Worm (Caenorhabditis elegans) whole organism, L4 larva: ENCODE measurements around the gene str-45.

Experiments
- D1046.2 ChIP-seq: fragments of 200-800 bp; sonication (Bioruptor generic); IDR thresholded peaks from 2 replicates; pipeline ENCODE4 v1.3.6; 2022; ENCODE audit warnings: missing genetic modification characterization, missing compliant biosample characterization
- F10B5.3 ChIP-seq: sonication (generic microtip); optimal IDR thresholded peaks from 2 replicates; lab custom pipeline; 2016; ENCODE audit warnings: mild to moderate bottlenecking, missing genetic modification characterization, missing compliant biosample characterization
- F49E8.2 ChIP-seq: sonication (generic microtip); optimal IDR thresholded peaks from 2 replicates; lab custom pipeline; 2016; ENCODE audit warnings: missing compliant biosample characterization, mild to moderate bottlenecking, missing genetic modification characterization, borderline replicate concordance
- T20F7.1 ChIP-seq: fragments of 200-800 bp; sonication (Bioruptor generic); optimal IDR thresholded peaks from 2 replicates; lab custom pipeline; 2018; ENCODE audit warnings: mild to moderate bottlenecking, missing genetic modification characterization, missing compliant biosample characterization
- T26A8.4 ChIP-seq: fragments of 200-800 bp; sonication (Bioruptor generic); IDR thresholded peaks from 2 replicates; pipeline ENCODE4 v1.3.6; 2022; ENCODE audit warnings: missing genetic modification characterization, missing compliant biosample characterization
- Y105C5A.15 ChIP-seq: fragments of 200-800 bp; sonication (Bioruptor generic); IDR thresholded peaks from 2 replicates; pipeline ENCODE4 v1.3.6; 2022; ENCODE audit warnings: missing genetic modification characterization, missing compliant biosample characterization
- Y48G9A.11 ChIP-seq: fragments of 200-800 bp; sonication (Bioruptor generic); IDR thresholded peaks from 2 replicates; pipeline ENCODE4 v1.3.6; 2022; ENCODE audit warnings: missing genetic modification reagents, missing genetic modification characterization, missing compliant biosample characterization
- Y5F2A.4 ChIP-seq: fragments of 200-800 bp; sonication (Bioruptor generic); optimal IDR thresholded peaks from 2 replicates; lab custom pipeline; 2018; ENCODE audit warnings: mild to moderate bottlenecking, missing genetic modification characterization, missing compliant biosample characterization
- ZK546.5 ChIP-seq, 2 experiments: sonication (generic microtip); optimal IDR thresholded peaks; 2 replicates each; lab custom pipeline; 2017; ENCODE audit warnings: missing biosample characterization in 2 of 2, missing genetic modification characterization in 2 of 2
- aha-1 ChIP-seq: fragments of 150-350 bp; peaks from one replicate; lab custom pipeline; 2014; ENCODE audit warnings: missing biosample characterization, missing genetic modification characterization
- aly-2 ChIP-seq: sonication (generic microtip); optimal IDR thresholded peaks from 2 replicates; lab custom pipeline; 2018; ENCODE audit warnings: missing biosample characterization, missing genetic modification characterization
- ama-1 ChIP-seq: fragments of 150-350 bp; optimal IDR thresholded peaks from 2 replicates; lab custom pipeline; 2014; ENCODE audit warnings: inconsistent platforms, mixed read lengths
- arid-1 ChIP-seq: fragments of 200-800 bp; sonication (Bioruptor generic); conservative IDR thresholded peaks from 2 replicates; pipeline ENCODE4 v1.3.6; 2022; ENCODE audit warnings: missing genetic modification reagents, missing genetic modification characterization, missing compliant biosample characterization
- ceh-44 ChIP-seq: fragments of 200-800 bp; sonication (Bioruptor generic); IDR thresholded peaks from 2 replicates; pipeline ENCODE4 v1.3.6; 2022; ENCODE audit warnings: missing genetic modification reagents, missing genetic modification characterization, missing compliant biosample characterization
- ceh-82 ChIP-seq: sonication (generic microtip); optimal IDR thresholded peaks from 2 replicates; lab custom pipeline; 2017; ENCODE audit warnings: missing biosample characterization, missing genetic modification characterization
- dmd-6 ChIP-seq: fragments of 200-800 bp; sonication (Bioruptor generic); IDR thresholded peaks from 2 replicates; pipeline ENCODE4 v1.3.6; 2022; ENCODE audit warnings: missing genetic modification reagents, missing genetic modification characterization, missing compliant biosample characterization
- dmd-8 ChIP-seq: fragments of 200-800 bp; sonication (Bioruptor generic); IDR thresholded peaks from 2 replicates; pipeline ENCODE4 v1.3.6; 2022; ENCODE audit warnings: missing genetic modification characterization, missing compliant biosample characterization
- dpl-1 ChIP-seq: fragments of 150-350 bp; optimal IDR thresholded peaks from 2 replicates; lab custom pipeline; 2014; ENCODE audit warnings: missing biosample characterization, missing genetic modification reagents, missing genetic modification characterization
- egl-43 ChIP-seq: fragments of 200-800 bp; sonication (Bioruptor generic); IDR thresholded peaks from 2 replicates; pipeline ENCODE4 v1.3.6; 2022; ENCODE audit warnings: missing genetic modification reagents, missing genetic modification characterization, missing compliant biosample characterization
- gei-8 ChIP-seq: fragments of 200-800 bp; sonication (Bioruptor generic); optimal IDR thresholded peaks from 2 replicates; lab custom pipeline; 2018; ENCODE audit warnings: mild to moderate bottlenecking, missing genetic modification characterization, missing compliant biosample characterization
- jun-1 ChIP-seq: fragments of 150-350 bp; optimal IDR thresholded peaks from 2 replicates; lab custom pipeline; 2014; ENCODE audit warnings: missing biosample characterization, missing genetic modification reagents, missing genetic modification characterization
- lim-7 ChIP-seq: fragments of 200-800 bp; sonication (Bioruptor generic); IDR thresholded peaks from 2 replicates; pipeline ENCODE4 v1.3.6; 2022; ENCODE audit warnings: missing genetic modification characterization, missing compliant biosample characterization
- lin-13 ChIP-seq: fragments of 150-350 bp; optimal IDR thresholded peaks from 2 replicates; lab custom pipeline; 2014; ENCODE audit warnings: missing biosample characterization, missing genetic modification reagents, missing genetic modification characterization
- lin-38 ChIP-seq: fragments of 200-800 bp; sonication (Bioruptor generic); IDR thresholded peaks from 2 replicates; pipeline ENCODE4 v1.3.6; 2022; ENCODE audit warnings: missing genetic modification reagents, missing genetic modification characterization, missing compliant biosample characterization
- lsy-2 ChIP-seq, 2 experiments: fragments of 150-350 bp in 1 of 2; sonication (generic microtip) in 1 of 2; optimal IDR thresholded peaks; 2 replicates each; lab custom pipeline; 2014 to 2017; ENCODE audit warnings: missing biosample characterization in 2 of 2, missing genetic modification characterization in 2 of 2
- madf-5 ChIP-seq, 2 experiments: fragments of 200-800 bp; sonication (Bioruptor generic); IDR thresholded peaks; 2 replicates each; pipeline ENCODE4 v1.3.6; 2022; ENCODE audit warnings: missing compliant biosample characterization in 2 of 2, missing genetic modification characterization in 2 of 2
- mdl-1 ChIP-seq, 2 experiments: fragments of 150-350 bp in 1 of 2; sonication (generic microtip) in 1 of 2; optimal IDR thresholded peaks; 2 replicates each; lab custom pipeline; 2014 to 2017; ENCODE audit warnings: missing biosample characterization in 2 of 2, missing genetic modification characterization in 2 of 2
- mdt-29 ChIP-seq: fragments of 200-800 bp; sonication (Bioruptor generic); IDR thresholded peaks from 2 replicates; pipeline ENCODE4 v1.3.6; 2022; ENCODE audit warnings: missing genetic modification reagents, missing genetic modification characterization, missing compliant biosample characterization
- mep-1 ChIP-seq: fragments of 150-350 bp; sonication (generic microtip); optimal IDR thresholded peaks from 3 replicates; lab custom pipeline; 2014; ENCODE audit warnings: missing biosample characterization, missing genetic modification characterization
- nhr-102 ChIP-seq: sonication (generic microtip); optimal IDR thresholded peaks from 2 replicates; lab custom pipeline; 2016; ENCODE audit warnings: mild to moderate bottlenecking, missing genetic modification characterization, moderate library complexity, missing compliant biosample characterization
- nhr-11 ChIP-seq: fragments of 150-350 bp; optimal IDR thresholded peaks from 2 replicates; lab custom pipeline; 2014; ENCODE audit warnings: missing biosample characterization, missing genetic modification characterization
- nhr-111 ChIP-seq: fragments of 200-800 bp; sonication (Bioruptor generic); optimal IDR thresholded peaks from 2 replicates; lab custom pipeline; 2018; ENCODE audit warnings: mild to moderate bottlenecking, missing genetic modification characterization, missing compliant biosample characterization
- nhr-25 ChIP-seq: sonication (generic microtip); optimal IDR thresholded peaks from 2 replicates; lab custom pipeline; 2017; ENCODE audit warnings: missing genetic modification characterization, mild to moderate bottlenecking, missing compliant biosample characterization, antibody characterized with exemption, moderate library complexity, borderline replicate concordance; ENCODE audit not compliant: insufficient read depth
- nhr-28 ChIP-seq: fragments of 150-350 bp; optimal IDR thresholded peaks from 2 replicates; lab custom pipeline; 2014; ENCODE audit warnings: missing biosample characterization, missing genetic modification characterization
- nhr-41 ChIP-seq: fragments of 200-800 bp; sonication (Bioruptor generic); IDR thresholded peaks from 2 replicates; pipeline ENCODE4 v1.3.6; 2022; ENCODE audit warnings: missing genetic modification reagents, missing genetic modification characterization, missing compliant biosample characterization
- nhr-6 ChIP-seq: fragments of 150-350 bp; optimal IDR thresholded peaks from 2 replicates; lab custom pipeline; 2014; ENCODE audit warnings: missing biosample characterization, missing genetic modification characterization
- php-3 ChIP-seq: fragments of 200-800 bp; sonication (Bioruptor generic); IDR thresholded peaks from 2 replicates; pipeline ENCODE4 v1.3.6; 2022; ENCODE audit warnings: missing genetic modification reagents, missing genetic modification characterization, missing compliant biosample characterization
- saeg-2 ChIP-seq: fragments of 200-800 bp; sonication (Bioruptor generic); IDR thresholded peaks from 2 replicates; pipeline ENCODE4 v1.3.6; 2022; ENCODE audit warnings: missing genetic modification reagents, missing genetic modification characterization, missing compliant biosample characterization
- sdz-12 ChIP-seq: fragments of 200-800 bp; sonication (Bioruptor generic); optimal IDR thresholded peaks from 2 replicates; lab custom pipeline; 2018; ENCODE audit warnings: mild to moderate bottlenecking, missing genetic modification characterization, missing compliant biosample characterization
- set-16 ChIP-seq: fragments of 200-800 bp; sonication (Bioruptor generic); IDR thresholded peaks from 2 replicates; pipeline ENCODE4 v1.3.6; 2022; ENCODE audit warnings: missing genetic modification reagents, missing genetic modification characterization, missing compliant biosample characterization
- snpc-1.2 ChIP-seq: fragments of 200-800 bp; sonication (Bioruptor generic); IDR thresholded peaks from 2 replicates; pipeline ENCODE4 v1.3.6; 2022; ENCODE audit warnings: missing genetic modification reagents, missing genetic modification characterization, missing compliant biosample characterization
- spr-1 ChIP-seq: sonication (generic microtip); optimal IDR thresholded peaks from 2 replicates; lab custom pipeline; 2016; ENCODE audit warnings: mild to moderate bottlenecking, missing genetic modification characterization, missing compliant biosample characterization
- unc-130 ChIP-seq: sonication (generic microtip); optimal IDR thresholded peaks from 2 replicates; lab custom pipeline; 2016; ENCODE audit warnings: missing genetic modification reagents, missing genetic modification characterization, missing compliant biosample characterization
- vab-7 ChIP-seq: fragments of 200-800 bp; sonication (Bioruptor generic); IDR thresholded peaks from 2 replicates; pipeline ENCODE4 v1.3.6; 2022; ENCODE audit warnings: missing genetic modification reagents, missing genetic modification characterization, missing compliant biosample characterization
- zip-2 ChIP-seq: fragments of 150-350 bp; optimal IDR thresholded peaks from 2 replicates; lab custom pipeline; 2014; ENCODE audit warnings: missing biosample characterization, missing genetic modification characterization
- ztf-7 ChIP-seq: fragments of 150-350 bp; optimal IDR thresholded peaks from 2 replicates; lab custom pipeline; 2014; ENCODE audit warnings: missing biosample characterization, missing genetic modification characterization

The str-45 gene

DNA sequence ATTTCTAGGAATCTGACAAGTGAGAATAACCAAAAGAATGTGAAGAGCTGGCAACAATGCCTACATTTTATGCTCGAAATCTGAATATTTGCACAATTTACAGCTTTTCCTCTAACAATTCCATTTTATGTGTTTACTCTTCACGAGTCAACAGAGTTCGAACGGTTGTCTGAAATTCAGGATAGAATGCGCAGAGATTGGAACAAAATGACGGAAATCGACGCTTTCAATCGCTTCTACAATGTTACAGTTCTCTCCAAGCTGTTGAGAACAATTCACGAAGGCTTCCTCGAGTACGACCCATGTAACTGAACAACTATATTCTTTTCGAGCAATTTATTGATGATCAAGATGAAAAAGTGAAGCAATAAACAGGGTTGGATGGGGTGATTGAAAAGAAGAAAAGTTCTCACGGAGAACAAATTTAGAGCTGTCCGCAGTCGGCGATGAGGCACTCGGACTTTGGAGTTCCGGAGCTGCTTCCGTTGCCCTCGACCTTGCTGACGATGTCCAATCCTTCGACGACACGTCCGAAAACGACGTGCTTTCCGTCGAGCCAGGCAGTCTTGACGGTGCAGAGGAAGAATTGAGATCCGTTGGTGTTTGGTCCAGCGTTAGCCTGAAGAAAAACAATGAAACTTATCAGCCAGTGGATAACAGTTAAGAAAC lies 27.6 kb downstream of the str-45 start, which contains the start of gene Y75B12B.3:
Y75B12B.3 (minus strand) TSS at position 21 of the 669 bp plus-strand sequence.
- no peak for TF ChIP-seq ztf-7 (tag; lab: Kevin White, UChicago)
- peak; percentile 2 for TF ChIP-seq nhr-102 (tag; lab: Kevin White, UChicago)
- peak; percentile 2; the same call in 1 of the 2 replicates for TF ChIP-seq Y105C5A.15 (GFP tag; lab: Robert Waterston, UW)
- no peak for TF ChIP-seq ZK546.5 (tag; optimal IDR thresholded peaks at IDR 0.05; lab: Kevin White, UChicago)
- TF ChIP-seq mep-1: peak; percentile 11
- 0 out of 2 replicates have a peak, but pooled peaks have one; percentile 48 for TF ChIP-seq lim-7 (GFP tag; lab: Robert Waterston, UW)
- TF ChIP-seq nhr-11 (tag; lab: Kevin White, UChicago): no peak
- peak; percentile 39; the same call in 1 of the 2 replicates for TF ChIP-seq arid-1 (GFP tag; lab: Robert Waterston, UW)
- 0 out of 2 replicates have a peak, but pooled peaks have one; percentile 4 for TF ChIP-seq dmd-8 (GFP tag; lab: Robert Waterston, UW)
- TF ChIP-seq dmd-6: no peak
- no peak for TF ChIP-seq ceh-82 (tag; lab: Kevin White, UChicago)
- peak in 1 of 2 experiments; percentile 1 for TF ChIP-seq lsy-2 (tag; optimal IDR thresholded peaks at IDR 0.05; lab: Kevin White, UChicago)
- peak; percentile 33; the same call in 1 of the 2 replicates for TF ChIP-seq vab-7 (GFP tag; lab: Robert Waterston, UW)
- peak; percentile 68 for TF ChIP-seq egl-43 (GFP tag; lab: Robert Waterston, UW)
- peak; percentile 26 for TF ChIP-seq unc-130 (GFP tag; lab: Kevin White, UChicago)
- no peak for TF ChIP-seq nhr-6 (tag; lab: Kevin White, UChicago)
- TF ChIP-seq snpc-1.2 (GFP tag; lab: Robert Waterston, UW): peak; percentile 70; the same call in 1 of the 2 replicates
- 0 out of 4 replicates have a peak, but pooled peaks of 1 of the 2 experiments have one; percentile 42 for TF ChIP-seq madf-5 (GFP tag; IDR thresholded peaks at IDR 0.05; lab: Robert Waterston, UW)
- no peak for TF ChIP-seq mdl-1 (tag; optimal IDR thresholded peaks at IDR 0.05; lab: Kevin White, UChicago)
- no peak for TF ChIP-seq spr-1 (tag; lab: Kevin White, UChicago)
- peak; percentile 43 for TF ChIP-seq aly-2 (tag; lab: Kevin White, UChicago)
- peak; percentile 13 for TF ChIP-seq sdz-12 (GFP tag; lab: Kevin White, UChicago)
- TF ChIP-seq T26A8.4 (GFP tag; lab: Robert Waterston, UW): no peak
- peak; percentile 52 for TF ChIP-seq lin-38
- peak; percentile 1 for TF ChIP-seq lin-13 (GFP tag; lab: Kevin White, UChicago)
- no peak for TF ChIP-seq nhr-41 (GFP tag; lab: Robert Waterston, UW)
- TF ChIP-seq ama-1: peak; percentile 92
- no peak for TF ChIP-seq zip-2 (tag; lab: Kevin White, UChicago)
- TF ChIP-seq aha-1 (tag; lab: Kevin White, UChicago): peak; percentile 75
- TF ChIP-seq F49E8.2 (tag; lab: Kevin White, UChicago): peak; percentile 62
- peak; percentile 65 for TF ChIP-seq set-16 (GFP tag; lab: Robert Waterston, UW)
- TF ChIP-seq Y48G9A.11 (GFP tag; lab: Robert Waterston, UW): peak; percentile 46; the same call in 1 of the 2 replicates
- no peak for TF ChIP-seq jun-1 (tag; lab: Kevin White, UChicago)
- TF ChIP-seq mdt-29 (GFP tag; lab: Robert Waterston, UW): 0 out of 2 replicates have a peak, but pooled peaks have one; percentile 42

DNA sequence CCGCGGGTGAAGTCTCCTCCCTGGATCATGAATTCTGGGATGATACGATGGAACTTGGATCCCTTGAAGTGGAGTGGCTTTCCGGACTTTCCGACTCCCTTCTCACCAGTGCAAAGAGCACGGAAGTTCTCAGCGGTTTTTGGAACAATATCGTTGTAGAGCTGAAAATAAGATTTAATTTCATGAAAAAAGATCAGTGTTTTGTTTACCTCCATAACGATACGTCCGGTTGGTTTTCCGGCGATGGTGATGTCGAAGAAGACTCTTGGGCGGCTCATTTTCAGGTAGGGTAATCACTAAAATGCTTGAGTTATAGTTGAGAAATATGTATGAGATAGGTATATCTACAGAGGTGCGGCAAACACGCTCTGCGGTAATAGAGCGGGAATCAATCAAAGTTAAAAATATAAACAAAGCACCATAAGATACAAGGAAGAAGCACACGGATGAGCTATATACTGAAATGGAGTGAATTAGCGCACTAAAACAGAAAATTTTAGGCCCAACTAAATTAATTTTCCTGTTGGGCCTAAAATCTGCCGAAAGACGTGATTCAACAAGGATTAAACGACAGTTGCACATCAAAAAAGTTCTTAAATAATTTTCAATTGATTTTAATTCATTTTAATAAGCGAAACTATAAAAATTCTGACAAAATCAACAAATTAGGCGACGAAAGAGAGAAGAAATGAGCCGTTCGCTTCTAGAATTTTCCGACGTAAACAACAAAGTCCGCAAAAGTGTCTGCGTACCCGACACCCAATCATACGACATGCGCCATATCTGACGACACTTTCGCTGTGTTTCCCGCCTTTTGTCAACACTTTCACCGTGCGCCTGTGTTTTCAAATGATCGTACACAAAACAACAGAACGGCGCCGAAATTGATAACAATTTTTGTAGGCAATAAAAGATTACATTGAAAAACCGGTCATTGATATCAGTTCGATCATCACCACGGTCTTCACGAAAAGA lies 28.6 kb downstream of the str-45 start, which contains the start of the genes cyn-7 and bath-36:
cyn-7 (minus strand) TSS at position 296 of the 975 bp plus-strand sequence.
bath-36 (plus strand) TSS at position 806 of the 975 bp plus-strand sequence.
- no peak for TF ChIP-seq gei-8 (GFP tag; lab: Kevin White, UChicago)
- peak; percentile 75 for TF ChIP-seq T26A8.4 (GFP tag; lab: Robert Waterston, UW)
- TF ChIP-seq mep-1: peak; percentile 77
- TF ChIP-seq T20F7.1 (GFP tag; lab: Kevin White, UChicago): peak; percentile 68
- no peak for TF ChIP-seq ceh-44 (GFP tag; lab: Robert Waterston, UW)
- no peak for TF ChIP-seq F10B5.3 (tag; lab: Kevin White, UChicago)
- no peak for TF ChIP-seq D1046.2 (GFP tag; lab: Robert Waterston, UW)
- no peak for TF ChIP-seq Y5F2A.4 (GFP tag; lab: Kevin White, UChicago)
- TF ChIP-seq nhr-111: no peak
- TF ChIP-seq php-3 (GFP tag; lab: Robert Waterston, UW): 0 out of 2 replicates have a peak, but pooled peaks have one; percentile 34
- TF ChIP-seq lin-13 (GFP tag; lab: Kevin White, UChicago): peak; percentile 62
- peak; percentile 81 for TF ChIP-seq dpl-1
- peak; percentile 97 for TF ChIP-seq nhr-28 (tag; lab: Kevin White, UChicago)
- TF ChIP-seq lin-38: peak; percentile 88
- no peak for TF ChIP-seq jun-1 (tag; lab: Kevin White, UChicago)
- peak; percentile 33 for TF ChIP-seq nhr-25 (tag; lab: Kevin White, UChicago)
- no peak for TF ChIP-seq saeg-2
